Worm (Caenorhabditis elegans): ENCODE measurements around the gene col-78.

col-78 gene

DNA sequence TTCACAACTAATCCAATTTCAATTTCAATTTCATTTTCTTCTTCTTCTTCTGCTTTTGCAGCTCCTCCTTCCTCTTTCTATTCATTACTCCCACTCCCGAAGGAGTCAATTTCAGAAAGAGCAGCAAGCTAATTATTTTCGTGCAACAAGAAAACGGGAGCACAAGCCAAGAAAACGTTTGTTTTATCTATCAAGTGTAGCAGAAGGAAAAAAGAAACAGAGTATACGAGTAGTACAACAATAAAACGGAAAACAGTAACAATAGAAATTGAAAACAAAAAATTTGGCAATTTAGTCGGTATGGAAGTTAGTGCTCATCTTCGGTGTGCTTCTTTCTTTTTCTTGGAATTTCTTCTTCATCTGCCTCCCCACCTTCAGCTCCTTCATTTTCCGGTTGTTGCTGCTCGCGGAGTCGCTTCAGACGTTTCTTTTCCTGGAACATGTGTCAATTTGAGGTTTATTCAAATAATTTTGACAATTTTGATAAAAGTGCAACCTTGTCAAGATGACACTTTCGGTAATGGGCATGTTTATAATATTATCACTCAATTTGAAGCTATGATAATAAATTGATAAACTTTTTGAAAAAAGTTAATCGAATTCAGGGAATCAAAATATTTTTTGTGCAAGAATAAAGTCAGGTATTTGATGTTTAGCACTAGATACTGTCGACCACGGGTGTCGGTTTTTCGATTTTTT is 13.6 kb downstream of the col-78 start, which contains the start of gene W07A12.8:
TSS of gene W07A12.8 (minus strand) at position 51 of the 699 bp plus-strand sequence.
- TF ChIP-seq elt-2 (tag; optimal IDR thresholded peaks at IDR 0.05), result peak; percentile 39
- TF ChIP-seq ceh-9 (tag; optimal IDR thresholded peaks at IDR 0.05), result no peak

DNA sequence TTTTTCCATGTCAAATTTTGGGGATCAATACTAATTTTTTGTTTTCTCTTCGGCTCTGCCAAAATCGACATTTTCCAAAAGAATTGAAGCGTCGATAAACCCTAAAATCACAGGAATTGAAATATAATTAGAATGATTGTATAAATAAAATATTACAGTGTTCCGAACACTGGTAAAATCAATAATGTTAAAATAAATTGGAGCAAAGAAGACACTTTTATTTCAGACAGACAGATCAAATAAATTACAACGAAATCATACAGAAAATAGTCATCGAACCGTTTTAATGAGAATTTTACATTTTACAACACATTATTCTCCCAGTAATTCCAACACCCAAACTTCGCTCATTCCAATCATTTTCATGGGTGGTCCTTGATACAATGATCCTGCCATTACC is 15.4 kb downstream of the col-78 start, which contains the start of gene T23G7.3:
TSS of gene T23G7.3 (minus strand) at position 101 of the 400 bp plus-strand sequence.
- TF ChIP-seq fkh-10 (GFP tag; optimal IDR thresholded peaks at IDR 0.05) (no peak), nhr-237 (tag; optimal IDR thresholded peaks at IDR 0.05) (no peak), R02D3.7 (tag; optimal IDR thresholded peaks at IDR 0.05) (no peak), ama-1 (optimal IDR thresholded peaks at IDR 0.05) (no peak), daf-12 (tag; optimal IDR thresholded peaks at IDR 0.05) (no peak), zag-1 (tag; optimal IDR thresholded peaks at IDR 0.05) (no peak), nhr-25 (tag; optimal IDR thresholded peaks at IDR 0.05) (no peak), ceh-82 (tag; optimal IDR thresholded peaks at IDR 0.05) (no peak), ceh-28 (tag; optimal IDR thresholded peaks at IDR 0.05) (no peak)

DNA sequence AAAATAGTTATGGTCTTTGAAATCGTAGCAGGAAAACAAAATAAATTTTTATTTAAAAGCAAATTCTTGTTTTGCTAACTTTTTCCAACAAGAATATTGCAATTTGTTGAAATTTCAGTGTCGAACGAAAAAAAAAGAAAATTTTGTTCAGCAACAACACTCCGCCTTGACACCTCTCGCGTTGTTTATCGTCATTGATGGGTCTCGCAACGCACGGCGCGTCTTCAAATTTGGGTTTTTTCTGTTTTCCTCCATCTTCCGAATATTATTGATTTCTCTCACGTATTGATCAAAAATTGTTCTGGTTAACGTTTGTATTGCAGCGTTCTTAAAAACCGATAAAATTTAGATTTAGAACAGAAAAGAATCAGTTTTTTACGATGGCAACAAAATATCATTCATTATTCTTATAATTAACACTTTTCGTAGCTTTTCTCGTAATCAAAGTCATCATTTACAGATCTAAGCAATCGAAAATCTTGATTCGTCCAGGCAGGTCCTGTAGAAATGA is 17.2 kb downstream of the col-78 start, which contains the start of gene dpl-1:
TSS of gene dpl-1 (plus strand) at position 461 of the 511 bp plus-strand sequence.
- TF ChIP-seq elt-2 (tag; optimal IDR thresholded peaks at IDR 0.05), result peak; percentile 21
- TF ChIP-seq unc-39 (tag; optimal IDR thresholded peaks at IDR 0.05), result no peak
- no peak for TF ChIP-seq daf-12 (tag; optimal IDR thresholded peaks at IDR 0.05)
- no peak for TF ChIP-seq mml-1 (tag; optimal IDR thresholded peaks at IDR 0.05)
- TF ChIP-seq nhr-76 (tag; optimal IDR thresholded peaks at IDR 0.05), result no peak
- TF ChIP-seq aly-2 (tag; optimal IDR thresholded peaks at IDR 0.05), result no peak
- TF ChIP-seq egl-5 (tag; optimal IDR thresholded peaks at IDR 0.05), result peak; percentile 19
- TF ChIP-seq jun-1 (tag; optimal IDR thresholded peaks at IDR 0.05), result no peak
- TF ChIP-seq lsy-12 (tag; optimal IDR thresholded peaks at IDR 0.05), result no peak
- TF ChIP-seq skn-1 (tag; optimal IDR thresholded peaks at IDR 0.05), result no peak
- TF ChIP-seq R02D3.7 (tag; optimal IDR thresholded peaks at IDR 0.05), result no peak
- TF ChIP-seq nfya-1 (tag; optimal IDR thresholded peaks at IDR 0.05; ENCODE audit: insufficient read depth), result peak; percentile 62
- no peak for TF ChIP-seq ztf-4 (tag; optimal IDR thresholded peaks at IDR 0.05)
- TF ChIP-seq ceh-9 (tag; optimal IDR thresholded peaks at IDR 0.05), result no peak
- TF ChIP-seq nhr-77 (tag; optimal IDR thresholded peaks at IDR 0.05), result no peak
- peak; percentile 47 for TF ChIP-seq nhr-25 (tag; optimal IDR thresholded peaks at IDR 0.05)
- no peak for TF ChIP-seq ztf-11 (tag; optimal IDR thresholded peaks at IDR 0.05)
- TF ChIP-seq lin-15B (tag; optimal IDR thresholded peaks at IDR 0.05), result peak; percentile 63
- no peak for TF ChIP-seq mdl-1 (tag; optimal IDR thresholded peaks at IDR 0.05)
- no peak for TF ChIP-seq unc-62 (GFP tag; optimal IDR thresholded peaks at IDR 0.05)
- no peak for TF ChIP-seq fkh-2 (tag; optimal IDR thresholded peaks at IDR 0.05)
- TF ChIP-seq zag-1 (tag; optimal IDR thresholded peaks at IDR 0.05), result no peak
- peak; percentile 74 for TF ChIP-seq pha-4 (tag; optimal IDR thresholded peaks at IDR 0.05)
- no peak for TF ChIP-seq hmg-11 (tag; optimal IDR thresholded peaks at IDR 0.05)

DNA sequence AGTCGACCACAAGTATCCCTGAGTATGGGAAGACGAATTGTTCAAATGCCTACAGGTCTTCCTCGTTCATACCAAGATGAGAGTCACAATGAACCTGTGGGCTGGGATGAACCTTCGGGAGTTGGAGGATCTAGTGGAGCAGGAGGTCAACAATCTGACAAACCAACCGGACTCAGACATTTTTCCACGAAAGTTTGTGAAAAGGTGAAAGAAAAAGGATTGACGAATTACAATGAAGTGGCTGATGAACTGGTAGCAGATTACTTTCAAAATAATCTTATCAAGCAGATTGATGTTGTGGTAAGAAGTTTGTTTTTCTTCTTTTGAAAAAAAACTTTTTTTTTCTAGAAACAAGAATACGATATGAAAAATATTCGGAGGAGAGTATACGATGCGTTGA is 17.7 kb downstream of the col-78 start:
- TF ChIP-seq unc-62 (GFP tag; optimal IDR thresholded peaks at IDR 0.05) (no peak), elt-1 (tag; optimal IDR thresholded peaks at IDR 0.05) (no peak), nhr-77 (tag; optimal IDR thresholded peaks at IDR 0.05) (no peak), ztf-4 (tag; optimal IDR thresholded peaks at IDR 0.05) (no peak), zag-1 (tag; optimal IDR thresholded peaks at IDR 0.05) (no peak), nhr-67 (tag; optimal IDR thresholded peaks at IDR 0.05) (no peak), lin-15B (tag; optimal IDR thresholded peaks at IDR 0.05) (no peak), ceh-9 (tag; optimal IDR thresholded peaks at IDR 0.05) (no peak), pqm-1 (tag; optimal IDR thresholded peaks at IDR 0.05) (no peak), elt-2 (tag; optimal IDR thresholded peaks at IDR 0.05) (no peak), eor-1 (tag; optimal IDR thresholded peaks at IDR 0.05) (no peak), nhr-23 (tag; optimal IDR thresholded peaks at IDR 0.05) (no peak), jun-1 (tag; optimal IDR thresholded peaks at IDR 0.05) (no peak)

DNA sequence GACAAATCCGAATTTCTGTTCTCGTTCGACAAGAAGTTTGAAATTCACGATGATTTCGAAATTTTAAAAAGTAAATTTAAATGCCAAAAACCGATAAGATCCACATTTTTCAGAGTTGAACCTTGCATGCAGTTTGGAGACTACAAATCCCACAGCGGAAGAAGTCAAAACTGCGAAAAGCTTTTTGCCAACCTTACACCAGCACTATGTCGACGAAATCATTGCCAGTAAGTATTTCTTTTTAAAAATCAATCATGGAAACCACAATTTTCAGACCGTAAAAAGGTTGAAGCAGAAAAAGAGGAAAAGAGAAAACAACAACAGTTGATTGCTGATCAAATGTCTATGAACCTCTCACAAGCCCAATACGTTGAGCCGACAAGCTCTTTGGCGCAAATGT is 18.5 kb downstream of the col-78 start:
- TF ChIP-seq elt-3 (tag; optimal IDR thresholded peaks at IDR 0.05), result no peak
- no peak for TF ChIP-seq skn-1 (tag; optimal IDR thresholded peaks at IDR 0.05)
- TF ChIP-seq ceh-9 (tag; optimal IDR thresholded peaks at IDR 0.05), result no peak
- no peak for TF ChIP-seq unc-62 (GFP tag; optimal IDR thresholded peaks at IDR 0.05)
- no peak for TF ChIP-seq fkh-2 (tag; optimal IDR thresholded peaks at IDR 0.05)
